Worm (Caenorhabditis elegans): ENCODE measurements around the gene H21P03.10.

H21P03.10 gene

DNA sequence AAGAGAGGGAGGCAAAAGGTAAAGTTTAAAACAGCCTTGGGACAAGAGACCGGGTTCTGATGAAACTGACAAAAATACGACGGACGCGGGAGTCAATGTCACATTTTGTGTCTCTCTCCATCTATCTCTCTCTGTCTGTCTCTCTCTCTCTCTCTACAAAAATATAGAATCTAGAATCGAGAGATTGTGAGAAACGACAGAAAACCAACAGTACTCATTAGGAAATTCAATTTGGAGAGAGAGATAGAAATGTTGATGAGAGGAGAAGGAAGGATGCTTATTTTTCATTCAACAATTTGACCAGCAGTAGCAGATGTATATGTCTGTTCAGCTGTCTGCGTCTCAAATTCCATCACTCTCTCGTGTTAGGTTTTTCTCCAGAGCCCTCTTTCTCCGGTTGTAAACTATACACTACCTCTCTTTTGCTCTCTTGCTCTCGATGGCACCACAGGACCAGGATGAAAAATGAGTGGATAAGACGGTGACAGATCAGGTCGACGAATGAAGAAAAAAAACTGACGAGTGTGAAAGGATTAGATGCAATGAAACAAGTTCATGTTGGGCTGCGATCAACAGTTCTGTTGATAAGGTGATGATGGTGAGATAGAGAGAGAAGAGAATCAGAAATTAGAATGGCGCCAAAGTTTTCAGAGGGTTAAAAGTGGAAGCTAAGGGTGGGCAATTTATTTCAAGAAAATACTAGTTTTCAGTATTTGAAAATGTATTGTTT lies 10.7 kb upstream of the H21P03.10 start (continued):
- TF ChIP-seq lsy-2 (tag; optimal IDR thresholded peaks at IDR 0.05): peak; percentile 26 to 69
- TF ChIP-seq vab-15 (tag; optimal IDR thresholded peaks at IDR 0.05): no peak
- no peak for TF ChIP-seq sox-4 (tag; optimal IDR thresholded peaks at IDR 0.05)
- peak; percentile 28 to 33 for TF ChIP-seq efl-1 (optimal IDR thresholded peaks at IDR 0.05)
- peak in 1 of 2 experiments; percentile 87 for TF ChIP-seq efl-1 (GFP tag; optimal IDR thresholded peaks at IDR 0.05 in 1 of 2)
- TF ChIP-seq nhr-12 (tag; optimal IDR thresholded peaks at IDR 0.05): no peak
- peak; percentile 17 for TF ChIP-seq lir-3 (tag; optimal IDR thresholded peaks at IDR 0.05; ENCODE audit: poor library complexity)
- TF ChIP-seq efl-3 (GFP tag; optimal IDR thresholded peaks at IDR 0.05): peak; percentile 3
- TF ChIP-seq skn-1 (tag; optimal IDR thresholded peaks at IDR 0.05): peak; percentile 6
- peak; percentile 36 for TF ChIP-seq lin-13 (GFP tag; optimal IDR thresholded peaks at IDR 0.05)
- no peak for TF ChIP-seq ceh-88 (GFP tag; IDR thresholded peaks at IDR 0.05)
- no peak for TF ChIP-seq isw-1 (GFP tag; IDR thresholded peaks at IDR 0.05)
- TF ChIP-seq pag-3 (tag; optimal IDR thresholded peaks at IDR 0.05; ENCODE audit: borderline replicate concordance, insufficient read depth): peak; percentile 4
- no peak for TF ChIP-seq nhr-84 (tag; optimal IDR thresholded peaks at IDR 0.05)
- TF ChIP-seq lin-35 (GFP tag; optimal IDR thresholded peaks at IDR 0.05): peak; percentile 17 to 65
- TF ChIP-seq nhr-71 (tag; optimal IDR thresholded peaks at IDR 0.05): peak; percentile 83
- peak; percentile 53 for TF ChIP-seq nhr-90 (tag; optimal IDR thresholded peaks at IDR 0.05; ENCODE audit: poor library complexity)
- no peak for TF ChIP-seq mef-2 (tag; optimal IDR thresholded peaks at IDR 0.05)
- TF ChIP-seq lin-39 (tag; optimal IDR thresholded peaks at IDR 0.05): no peak
- TF ChIP-seq mab-9 (GFP tag; IDR thresholded peaks at IDR 0.05): no peak
- TF ChIP-seq unc-130 (tag; optimal IDR thresholded peaks at IDR 0.05): no peak
- no peak for TF ChIP-seq hpl-2 (GFP tag; optimal IDR thresholded peaks at IDR 0.05)
- TF ChIP-seq zip-4 (GFP tag; optimal IDR thresholded peaks at IDR 0.05): no peak
- no peak for TF ChIP-seq zag-1 (tag; optimal IDR thresholded peaks at IDR 0.05)
- no peak for TF ChIP-seq unc-86 (tag; optimal IDR thresholded peaks at IDR 0.05)
- TF ChIP-seq ama-1 (optimal IDR thresholded peaks at IDR 0.05): no peak
- peak; percentile 25 for TF ChIP-seq jun-1 (tag; optimal IDR thresholded peaks at IDR 0.05)
- no peak for TF ChIP-seq fkh-8 (tag; optimal IDR thresholded peaks at IDR 0.05)
- TF ChIP-seq rnt-1 (tag; optimal IDR thresholded peaks at IDR 0.05): peak; percentile 47
- TF ChIP-seq nhr-47 (tag; optimal IDR thresholded peaks at IDR 0.05): peak; percentile 53
- TF ChIP-seq egl-27 (tag; optimal IDR thresholded peaks at IDR 0.05): no peak
- no peak for TF ChIP-seq unc-62 (GFP tag; optimal IDR thresholded peaks at IDR 0.05)
- peak; percentile 55 for TF ChIP-seq blmp-1 (tag; optimal IDR thresholded peaks at IDR 0.05)
- TF ChIP-seq tbx-2 (tag; optimal IDR thresholded peaks at IDR 0.05): peak; percentile 52
- TF ChIP-seq nhr-85 (tag): peak; percentile 98
- no peak for TF ChIP-seq fkh-4 (tag; optimal IDR thresholded peaks at IDR 0.05; ENCODE audit: borderline replicate concordance)
- TF ChIP-seq hlh-4 (tag; optimal IDR thresholded peaks at IDR 0.05): no peak
- no peak for TF ChIP-seq Y116A8C.19 (tag; optimal IDR thresholded peaks at IDR 0.05; ENCODE audit: borderline replicate concordance)
- no peak for TF ChIP-seq ztf-11 (tag; optimal IDR thresholded peaks at IDR 0.05)
- no peak for TF ChIP-seq C04F5.9 (tag; optimal IDR thresholded peaks at IDR 0.05)
- TF ChIP-seq fkh-10 (GFP tag; optimal IDR thresholded peaks at IDR 0.05): no peak
- TF ChIP-seq nhr-11 (tag; optimal IDR thresholded peaks at IDR 0.05): no peak
- no peak for TF ChIP-seq irx-1 (tag; optimal IDR thresholded peaks at IDR 0.05)
- no peak for TF ChIP-seq aly-2 (tag; optimal IDR thresholded peaks at IDR 0.05)
- TF ChIP-seq sptf-1 (tag; optimal IDR thresholded peaks at IDR 0.05): no peak
- peak; percentile 80 for TF ChIP-seq nhr-20 (tag; optimal IDR thresholded peaks at IDR 0.05)
- TF ChIP-seq ceh-63 (GFP tag; optimal IDR thresholded peaks at IDR 0.05): no peak
- no peak for TF ChIP-seq tlp-1 (tag; optimal IDR thresholded peaks at IDR 0.05)
- peak; percentile 56 for TF ChIP-seq nhr-19 (GFP tag; conservative IDR thresholded peaks at IDR 0.05)
- no peak for TF ChIP-seq egl-13 (tag; optimal IDR thresholded peaks at IDR 0.05)
- TF ChIP-seq mep-1 (tag; optimal IDR thresholded peaks at IDR 0.05): peak; percentile 73
- TF ChIP-seq ceh-82 (tag; optimal IDR thresholded peaks at IDR 0.05): no peak
- no peak for TF ChIP-seq ces-1 (GFP tag; optimal IDR thresholded peaks at IDR 0.05)

All from whole organism, L1 larva.